Worm (Caenorhabditis elegans) whole organism, young adult: Measurements from ENCODE around the gene C27A2.8.

Experiments used
- B0261.1 ChIP-seq: sonication (generic microtip); optimal IDR thresholded peaks from 2 replicates; lab custom pipeline; 2016; ENCODE audit warnings: mild to moderate bottlenecking, missing genetic modification characterization, moderate library complexity, missing compliant biosample characterization
- B0336.3 ChIP-seq: fragments of 200-800 bp; sonication (Bioruptor generic); IDR thresholded peaks from 2 replicates; pipeline ENCODE4 v1.3.6; 2022; ENCODE audit warnings: missing genetic modification characterization, missing compliant biosample characterization
- C06A6.2 ChIP-seq: fragments of 200-800 bp; sonication (Bioruptor generic); conservative IDR thresholded peaks from 2 replicates; pipeline ENCODE4 v1.3.6; 2022; ENCODE audit warnings: missing genetic modification characterization, missing compliant biosample characterization
- D2030.7 ChIP-seq: fragments of 200-800 bp; sonication (Bioruptor generic); IDR thresholded peaks from 2 replicates; pipeline ENCODE4 v1.3.6; 2022; ENCODE audit warnings: missing genetic modification reagents, missing genetic modification characterization, missing compliant biosample characterization
- F55B11.4 ChIP-seq: sonication (generic microtip); optimal IDR thresholded peaks from 2 replicates; lab custom pipeline; 2016; ENCODE audit warnings: missing compliant biosample characterization, missing genetic modification characterization, borderline replicate concordance; ENCODE audit not compliant: insufficient read depth
- K11D2.4 ChIP-seq: fragments of 200-800 bp; sonication (Bioruptor generic); IDR thresholded peaks from 2 replicates; pipeline ENCODE4 v1.3.6; 2022; ENCODE audit warnings: missing genetic modification reagents, missing genetic modification characterization, missing compliant biosample characterization
- K12H6.12 ChIP-seq: fragments of 200-800 bp; sonication (Bioruptor generic); optimal IDR thresholded peaks from 2 replicates; lab custom pipeline; 2018; ENCODE audit warnings: mild to moderate bottlenecking, missing genetic modification characterization, missing compliant biosample characterization
- Y53G8AR.9 ChIP-seq: fragments of 200-800 bp; sonication (Bioruptor generic); conservative IDR thresholded peaks from 2 replicates; pipeline ENCODE4 v1.3.6; 2022; ENCODE audit warnings: missing genetic modification reagents, missing genetic modification characterization, missing compliant biosample characterization
- Y79H2A.3 ChIP-seq: fragments of 200-800 bp; sonication (Bioruptor generic); conservative IDR thresholded peaks from 2 replicates; pipeline ENCODE4 v1.3.6; 2022; ENCODE audit warnings: missing genetic modification reagents, missing genetic modification characterization, missing compliant biosample characterization
- akir-1 ChIP-seq: fragments of 200-800 bp; sonication (Bioruptor generic); optimal IDR thresholded peaks from 2 replicates; lab custom pipeline; 2018; ENCODE audit warnings: mild to moderate bottlenecking, missing genetic modification characterization, moderate library complexity, missing compliant biosample characterization
- ccch-3 ChIP-seq: fragments of 200-800 bp; sonication (Bioruptor generic); optimal IDR thresholded peaks from 2 replicates; lab custom pipeline; 2018; ENCODE audit warnings: mild to moderate bottlenecking, missing genetic modification characterization, missing compliant biosample characterization
- cebp-1 ChIP-seq, 2 experiments: fragments of 200-800 bp in 1 of 2; sonication (Bioruptor generic) in 1 of 2; sonication (generic microtip) in 1 of 2; IDR thresholded peaks in 1 of 2; optimal IDR thresholded peaks in 1 of 2; 2 replicates each; pipeline versions ENCODE4 v1.3.6 to Lab custom; 2017 to 2022; ENCODE audit warnings: missing compliant biosample characterization in 2 of 2, missing genetic modification characterization in 2 of 2, mild to moderate bottlenecking in 1 of 2, missing genetic modification reagents in 1 of 2, moderate library complexity in 1 of 2
- cebp-2 ChIP-seq: fragments of 200-800 bp; sonication (Bioruptor generic); IDR thresholded peaks from 2 replicates; pipeline ENCODE4 v1.3.6; 2022; ENCODE audit warnings: missing genetic modification characterization, missing compliant biosample characterization
- ceh-100 ChIP-seq: fragments of 200-800 bp; sonication (Bioruptor generic); IDR thresholded peaks from 2 replicates; pipeline ENCODE4 v1.3.6; 2022; ENCODE audit warnings: missing genetic modification reagents, missing genetic modification characterization, missing compliant biosample characterization
- ceh-27 ChIP-seq: fragments of 200-800 bp; sonication (Bioruptor generic); optimal IDR thresholded peaks from 2 replicates; lab custom pipeline; 2018; ENCODE audit warnings: mild to moderate bottlenecking, missing genetic modification characterization, moderate library complexity, missing compliant biosample characterization
- ceh-58 ChIP-seq: fragments of 200-800 bp; sonication (Bioruptor generic); IDR thresholded peaks from 2 replicates; pipeline ENCODE4 v1.3.6; 2022; ENCODE audit warnings: missing genetic modification characterization, missing compliant biosample characterization
- ceh-79 ChIP-seq: sonication (generic microtip); optimal IDR thresholded peaks from 2 replicates; lab custom pipeline; 2017; ENCODE audit warnings: mild to moderate bottlenecking, missing genetic modification characterization, missing compliant biosample characterization
- die-1 ChIP-seq: sonication (generic microtip); optimal IDR thresholded peaks from 2 replicates; lab custom pipeline; 2016; ENCODE audit warnings: missing genotype, mild to moderate bottlenecking, missing genetic modification characterization, missing compliant biosample characterization
- dpl-1 ChIP-seq: fragments of 150-350 bp; optimal IDR thresholded peaks from 2 replicates; lab custom pipeline; 2014; ENCODE audit warnings: missing biosample characterization, missing genetic modification reagents, missing genetic modification characterization
- efl-1 ChIP-seq: fragments of 150-350 bp; optimal IDR thresholded peaks from 2 replicates; lab custom pipeline; 2014; ENCODE audit warnings: missing biosample characterization, missing genetic modification reagents, missing genetic modification characterization
- egl-44 ChIP-seq: fragments of 200-800 bp; sonication (Bioruptor generic); IDR thresholded peaks from 2 replicates; pipeline ENCODE4 v1.3.6; 2022; ENCODE audit warnings: missing genetic modification reagents, missing genetic modification characterization, missing compliant biosample characterization
- egrh-3 ChIP-seq: fragments of 200-800 bp; sonication (Bioruptor generic); IDR thresholded peaks from 2 replicates; pipeline ENCODE4 v1.3.6; 2022; ENCODE audit warnings: missing genetic modification reagents, missing genetic modification characterization, missing compliant biosample characterization
- gei-17 ChIP-seq: fragments of 200-800 bp; sonication (Bioruptor generic); optimal IDR thresholded peaks from 2 replicates; lab custom pipeline; 2018; ENCODE audit warnings: mild to moderate bottlenecking, missing genetic modification characterization, missing compliant biosample characterization
- hlh-12 ChIP-seq: sonication (generic microtip); optimal IDR thresholded peaks from 2 replicates; lab custom pipeline; 2016; ENCODE audit warnings: missing genetic modification characterization, missing compliant biosample characterization
- hlh-26 ChIP-seq: fragments of 200-800 bp; sonication (Bioruptor generic); conservative IDR thresholded peaks from 2 replicates; pipeline ENCODE4 v1.3.6; 2022; ENCODE audit warnings: missing genetic modification reagents, missing genetic modification characterization, missing compliant biosample characterization
- hmg-20 ChIP-seq: fragments of 200-800 bp; sonication (Bioruptor generic); IDR thresholded peaks from 2 replicates; pipeline ENCODE4 v1.3.6; 2022; ENCODE audit warnings: missing genetic modification reagents, missing genetic modification characterization, missing compliant biosample characterization
- hsf-1 ChIP-seq: fragments of 200-800 bp; sonication (Bioruptor generic); IDR thresholded peaks from 2 replicates; pipeline ENCODE4 v1.3.6; 2022; ENCODE audit warnings: missing genetic modification reagents, missing genetic modification characterization, missing compliant biosample characterization
- let-526 ChIP-seq: fragments of 200-800 bp; sonication (Bioruptor generic); IDR thresholded peaks from 2 replicates; pipeline ENCODE4 v1.3.6; 2022; ENCODE audit warnings: missing genetic modification reagents, missing genetic modification characterization, missing compliant biosample characterization
- lin-35 ChIP-seq, 3 experiments: fragments of 150-350 bp in 2 of 3; sonication (generic microtip) in 1 of 3; optimal IDR thresholded peaks; 2 replicates each; lab custom pipeline; 2014 to 2018; ENCODE audit warnings: missing biosample characterization in 3 of 3, missing genetic modification characterization in 3 of 3, missing genetic modification reagents in 3 of 3
- lsl-1 ChIP-seq: fragments of 200-800 bp; sonication (Bioruptor generic); optimal IDR thresholded peaks from 2 replicates; lab custom pipeline; 2018; ENCODE audit warnings: mild to moderate bottlenecking, missing genetic modification characterization, moderate library complexity, missing compliant biosample characterization
- lsy-27 ChIP-seq: sonication (generic microtip); optimal IDR thresholded peaks from 2 replicates; lab custom pipeline; 2017; ENCODE audit warnings: missing genetic modification characterization, mild to moderate bottlenecking, missing compliant biosample characterization, antibody characterized with exemption, missing genotype, borderline replicate concordance; ENCODE audit not compliant: insufficient read depth
- madf-10 ChIP-seq: sonication (generic microtip); optimal IDR thresholded peaks from 2 replicates; lab custom pipeline; 2016; ENCODE audit warnings: mild to moderate bottlenecking, missing genetic modification characterization, missing compliant biosample characterization
- madf-6 ChIP-seq: fragments of 200-800 bp; sonication (Bioruptor generic); IDR thresholded peaks from 2 replicates; pipeline ENCODE4 v1.3.6; 2022; ENCODE audit warnings: missing genetic modification reagents, missing genetic modification characterization, missing compliant biosample characterization
- pha-4 ChIP-seq: fragments of 150-350 bp; sonication (generic microtip); optimal IDR thresholded peaks from 2 replicates; lab custom pipeline; 2014; ENCODE audit warnings: missing biosample characterization, missing genetic modification reagents, missing genetic modification characterization
- rec-8 ChIP-seq, 2 experiments: sonication (generic microtip); optimal IDR thresholded peaks; 2 replicates each; lab custom pipeline; 2016; ENCODE audit warnings: mild to moderate bottlenecking in 2 of 2, missing genetic modification characterization in 2 of 2, missing genetic modification reagents in 2 of 2, missing genotype in 2 of 2, missing biosample characterization in 1 of 2, missing compliant biosample characterization in 1 of 2, moderate library complexity in 1 of 2
- repo-1 ChIP-seq: sonication (generic microtip); optimal IDR thresholded peaks from 2 replicates; lab custom pipeline; 2017; ENCODE audit warnings: mild to moderate bottlenecking, missing genetic modification characterization, missing compliant biosample characterization
- sdz-38 ChIP-seq: sonication (generic microtip); optimal IDR thresholded peaks from 2 replicates; lab custom pipeline; 2016; ENCODE audit warnings: missing genotype, missing genetic modification characterization, missing compliant biosample characterization
- sea-2 ChIP-seq: fragments of 200-800 bp; sonication (Bioruptor generic); IDR thresholded peaks from 2 replicates; pipeline ENCODE4 v1.3.6; 2022; ENCODE audit warnings: missing genetic modification characterization, missing compliant biosample characterization
- snpc-3.4 ChIP-seq: sonication (generic microtip); optimal IDR thresholded peaks from 2 replicates; lab custom pipeline; 2017; ENCODE audit warnings: missing genetic modification characterization, mild to moderate bottlenecking, missing compliant biosample characterization, antibody characterized with exemption, moderate library complexity, missing genotype, missing genetic modification reagents
- snpc-4 ChIP-seq, 5 experiments: fragments of 150-350 bp in 1 of 5; sonication (generic microtip) in 4 of 5; optimal IDR thresholded peaks; 2 replicates each; lab custom pipeline; 2014 to 2018; ENCODE audit warnings: missing genetic modification characterization in 5 of 5, missing biosample characterization in 3 of 5, antibody characterized with exemption in 2 of 5, mild to moderate bottlenecking in 2 of 5, missing compliant biosample characterization in 2 of 5, missing genotype in 2 of 5, moderate library complexity in 2 of 5, missing genetic modification reagents in 1 of 5
- somi-1 ChIP-seq: fragments of 200-800 bp; sonication (Bioruptor generic); optimal IDR thresholded peaks from 2 replicates; lab custom pipeline; 2018; ENCODE audit warnings: mild to moderate bottlenecking, missing genetic modification characterization, missing compliant biosample characterization
- tbx-9 ChIP-seq: sonication (generic microtip); optimal IDR thresholded peaks from 2 replicates; lab custom pipeline; 2016; ENCODE audit warnings: borderline replicate concordance, missing genetic modification characterization, inconsistent platforms, missing compliant biosample characterization
- unc-62 ChIP-seq: fragments of 150-350 bp; optimal IDR thresholded peaks from 2 replicates; lab custom pipeline; 2014; ENCODE audit warnings: missing biosample characterization, missing genetic modification reagents, missing genetic modification characterization
- ztf-18 ChIP-seq: sonication (generic microtip); optimal IDR thresholded peaks from 2 replicates; lab custom pipeline; 2016; ENCODE audit warnings: missing genotype, mild to moderate bottlenecking, missing genetic modification characterization, missing compliant biosample characterization
- ztf-22 ChIP-seq: fragments of 200-800 bp; sonication (Bioruptor generic); optimal IDR thresholded peaks from 2 replicates; lab custom pipeline; 2018; ENCODE audit warnings: mild to moderate bottlenecking, missing genetic modification characterization, moderate library complexity, missing compliant biosample characterization
- ztf-3 ChIP-seq: fragments of 200-800 bp; sonication (Bioruptor generic); optimal IDR thresholded peaks from 2 replicates; lab custom pipeline; 2018; ENCODE audit warnings: mild to moderate bottlenecking, missing genetic modification characterization, missing compliant biosample characterization

Gene C27A2.8

ce11 chrII:5081124-5081913 is 13.5 kb upstream of the C27A2.8 start, which contains the start of gene dsh-2 (continued):
- TF ChIP-seq dpl-1 (GFP tag; lab: Kevin White, UChicago), result no peak
- no peak for TF ChIP-seq madf-10 (tag; lab: Kevin White, UChicago)
- no peak for TF ChIP-seq sdz-38
- TF ChIP-seq madf-6 (GFP tag; lab: Robert Waterston, UW), result peak; percentile 55
- TF ChIP-seq tbx-9 (tag; lab: Kevin White, UChicago), result no peak
- TF ChIP-seq F55B11.4 (tag; lab: Kevin White, UChicago), result no peak
- peak; percentile 45 for TF ChIP-seq lsl-1
- peak; percentile 30 for TF ChIP-seq ceh-27 (GFP tag; lab: Kevin White, UChicago)
- no peak for TF ChIP-seq ceh-100 (GFP tag; lab: Robert Waterston, UW)
- no peak for TF ChIP-seq unc-62
- no peak for TF ChIP-seq somi-1
- no peak for TF ChIP-seq lin-35 (GFP tag; optimal IDR thresholded peaks at IDR 0.05; lab: Kevin White, UChicago)
- no peak for TF ChIP-seq B0261.1
- no peak for TF ChIP-seq egl-44
- TF ChIP-seq egrh-3 (GFP tag; lab: Robert Waterston, UW), result no peak
- no peak for TF ChIP-seq let-526 (GFP tag; lab: Robert Waterston, UW)
- TF ChIP-seq ccch-3 (GFP tag; lab: Kevin White, UChicago), result no peak
- TF ChIP-seq ceh-58, result no peak
- peak; percentile 56; the same call in 1 of the 2 replicates for TF ChIP-seq cebp-1 (GFP tag; IDR thresholded peaks at IDR 0.05; lab: Robert Waterston, UW)
- peak; percentile 90 for TF ChIP-seq cebp-1 (tag; optimal IDR thresholded peaks at IDR 0.05; lab: Kevin White, UChicago)
- no peak for TF ChIP-seq sea-2 (GFP tag; lab: Robert Waterston, UW)
- TF ChIP-seq efl-1 (GFP tag; lab: Kevin White, UChicago), result peak; percentile 18
- peak; percentile 44 for TF ChIP-seq D2030.7
- TF ChIP-seq hmg-20 (GFP tag; lab: Robert Waterston, UW), result no peak
- no peak for TF ChIP-seq akir-1
- no peak for TF ChIP-seq ceh-79 (tag; lab: Kevin White, UChicago)
- no peak; the same call in 1 of the 2 replicates for TF ChIP-seq B0336.3 (GFP tag; lab: Robert Waterston, UW)
- TF ChIP-seq gei-17 (GFP tag; lab: Kevin White, UChicago), result no peak
- TF ChIP-seq cebp-2 (GFP tag; lab: Robert Waterston, UW), result no peak
- no peak for TF ChIP-seq lsy-27
- no peak for TF ChIP-seq Y53G8AR.9 (GFP tag; lab: Robert Waterston, UW)
- no peak for TF ChIP-seq rec-8 (tag; optimal IDR thresholded peaks at IDR 0.05; lab: Kevin White, UChicago)
- TF ChIP-seq K11D2.4 (GFP tag; lab: Robert Waterston, UW), result no peak
- no peak for TF ChIP-seq snpc-4 (GFP tag; optimal IDR thresholded peaks at IDR 0.05; lab: Kevin White, UChicago)
- peak in 2 of 4 experiments; percentile 13 to 53 for TF ChIP-seq snpc-4 (tag; optimal IDR thresholded peaks at IDR 0.05; lab: Kevin White, UChicago)
- TF ChIP-seq C06A6.2 (GFP tag; lab: Robert Waterston, UW), result no peak
- no peak for TF ChIP-seq pha-4 (tag; lab: Kevin White, UChicago)
- no peak for TF ChIP-seq ztf-22 (GFP tag; lab: Kevin White, UChicago)
- TF ChIP-seq Y79H2A.3 (GFP tag; lab: Robert Waterston, UW), result no peak
- no peak for TF ChIP-seq ztf-18 (tag; lab: Kevin White, UChicago)
- no peak for TF ChIP-seq K12H6.12 (tag; lab: Kevin White, UChicago)
- peak; percentile 25 for TF ChIP-seq snpc-3.4
- TF ChIP-seq ztf-3, result no peak
- no peak for TF ChIP-seq repo-1 (tag; lab: Kevin White, UChicago)
- no peak for TF ChIP-seq die-1 (tag; lab: Kevin White, UChicago)
- TF ChIP-seq hlh-26 (GFP tag; lab: Robert Waterston, UW), result no peak
- no peak for TF ChIP-seq hsf-1 (GFP tag; lab: Robert Waterston, UW)
- no peak for TF ChIP-seq hlh-12 (tag; lab: Kevin White, UChicago)
